Worm (Caenorhabditis elegans): ENCODE results near the gene clec-178.
A peak's percentile ranks its signal among the peaks of the same experiment; 100 is the strongest.

DNA sequence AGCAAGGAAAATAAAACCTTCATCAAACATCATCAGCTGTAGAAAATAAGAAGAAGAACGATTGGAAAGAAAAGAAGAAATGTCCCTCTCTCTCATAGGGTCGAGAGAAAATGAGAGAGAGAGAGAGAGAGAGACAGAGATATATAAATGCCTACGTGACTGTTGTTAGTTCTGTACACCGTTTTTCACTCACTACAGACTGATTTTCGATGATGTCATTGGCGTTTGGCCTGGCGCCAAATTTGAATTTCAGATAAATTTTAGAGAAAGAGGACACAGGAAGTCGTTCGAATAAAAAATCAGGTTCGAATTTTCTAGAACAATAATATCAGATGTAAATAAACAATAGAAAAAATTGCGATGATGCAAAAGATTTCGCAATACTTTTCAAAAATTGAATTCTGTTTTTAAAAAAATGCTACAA, 2.2 kb downstream of the clec-178 start:
- TF ChIP-seq jun-1 (tag; optimal IDR thresholded peaks at IDR 0.05) (peak; percentile 66), unc-62 (GFP tag; optimal IDR thresholded peaks at IDR 0.05) (no peak), ama-1 (optimal IDR thresholded peaks at IDR 0.05) (no peak), nhr-237 (tag; optimal IDR thresholded peaks at IDR 0.05) (no peak), unc-39 (tag; optimal IDR thresholded peaks at IDR 0.05) (no peak), egl-27 (tag; optimal IDR thresholded peaks at IDR 0.05) (peak; percentile 29), sea-2 (GFP tag; optimal IDR thresholded peaks at IDR 0.05) (no peak), nfya-1 (tag; optimal IDR thresholded peaks at IDR 0.05; ENCODE audit: insufficient read depth) (peak; percentile 46), aly-2 (tag; optimal IDR thresholded peaks at IDR 0.05) (no peak), ztf-11 (tag; optimal IDR thresholded peaks at IDR 0.05) (no peak), zag-1 (tag; optimal IDR thresholded peaks at IDR 0.05) (no peak), elt-2 (tag; optimal IDR thresholded peaks at IDR 0.05) (peak; percentile 51), pha-4 (tag; optimal IDR thresholded peaks at IDR 0.05) (peak; percentile 24)

All from whole organism, L3 larva.